Fruit fly (Drosophila melanogaster): ENCODE data around the gene LysX.
A peak's percentile ranks its signal among the peaks of the same experiment; 100 is the strongest.

The LysX gene

dm6 chr3L:1204674-1205547 lies 9.8 kb upstream of the LysX start, which contains the start of gene CG9119 (continued):
- TF ChIP-seq al (GFP tag; IDR thresholded peaks at IDR 0.05) (no peak; the same call in 1 of the 2 replicates), gce (GFP tag; IDR thresholded peaks at IDR 0.05) (no peak), stwl (tag; optimal IDR thresholded peaks at IDR 0.05) (no peak), Hmx (GFP tag; optimal IDR thresholded peaks at IDR 0.05) (peak; percentile 15), sima (GFP tag; optimal IDR thresholded peaks at IDR 0.05) (no peak), odd (GFP tag; optimal IDR thresholded peaks at IDR 0.05) (peak; percentile 67), schlank (tag; optimal IDR thresholded peaks at IDR 0.05) (peak; percentile 60), kni (GFP tag; optimal IDR thresholded peaks at IDR 0.05) (peak; percentile 49), CG3847 (GFP tag; IDR thresholded peaks at IDR 0.05) (peak; percentile 52; the same call in 1 of the 2 replicates), kah (GFP tag; optimal IDR thresholded peaks at IDR 0.05) (no peak), Optix (GFP tag; IDR thresholded peaks at IDR 0.05) (peak; percentile 52; the same call in 1 of the 3 replicates), jing (GFP tag; optimal IDR thresholded peaks at IDR 0.05) (peak; percentile 9), Hr51 (GFP tag; optimal IDR thresholded peaks at IDR 0.05) (peak; percentile 37 to 67), chm (GFP tag; IDR thresholded peaks at IDR 0.05) (peak; percentile 13; the same call in 1 of the 2 replicates), CG15696 (tag; optimal IDR thresholded peaks at IDR 0.05) (peak; percentile 12), lab (GFP tag; optimal IDR thresholded peaks at IDR 0.05) (peak; percentile 70), CG17612 (GFP tag; IDR thresholded peaks at IDR 0.05) (no peak), dmrt99B (tag; optimal IDR thresholded peaks at IDR 0.05) (peak; percentile 75), CG1024 (GFP tag; IDR thresholded peaks at IDR 0.05) (no peak), D19B (GFP tag; optimal IDR thresholded peaks at IDR 0.05) (peak; percentile 69), Dp (GFP tag; optimal IDR thresholded peaks at IDR 0.05) (no peak), CG9932 (GFP tag; IDR thresholded peaks at IDR 0.05) (peak; percentile 56; the same call in 1 of the 2 replicates), tx (GFP tag; optimal IDR thresholded peaks at IDR 0.05) (peak; percentile 49), unc-4 (GFP tag; IDR thresholded peaks at IDR 0.05; ENCODE audit: partially characterized antibody) (no peak), CG7556 (GFP tag; optimal IDR thresholded peaks at IDR 0.05) (peak; percentile 78), rib (GFP tag; IDR thresholded peaks at IDR 0.05) (0 out of 2 replicates have a peak, but pooled peaks have one; percentile 19), Dref (GFP tag; IDR thresholded peaks at IDR 0.05) (no peak), CG12942 (GFP tag; optimal IDR thresholded peaks at IDR 0.05) (peak; percentile 39), CG12769 (tag; optimal IDR thresholded peaks at IDR 0.05) (peak; percentile 63), CG9727 (GFP tag; optimal IDR thresholded peaks at IDR 0.05) (peak; percentile 69), sc (optimal IDR thresholded peaks at IDR 0.05) (no peak), sc (GFP tag; optimal IDR thresholded peaks at IDR 0.05) (peak; percentile 32), CG32767 (GFP tag; IDR thresholded peaks at IDR 0.05) (peak; percentile 45; the same call in 1 of the 2 replicates), CG14710 (tag; optimal IDR thresholded peaks at IDR 0.05) (peak; percentile 66), CG33557 (GFP tag; optimal IDR thresholded peaks at IDR 0.05) (peak; percentile 75), da (GFP tag; optimal IDR thresholded peaks at IDR 0.05) (peak; percentile 23), aop (GFP tag; IDR thresholded peaks at IDR 0.05) (no peak), sens (GFP tag) (peak; percentile 90), CG18476 (GFP tag; optimal IDR thresholded peaks at IDR 0.05) (peak; percentile 32), zen (tag; optimal IDR thresholded peaks at IDR 0.05) (no peak), Hand (GFP tag; optimal IDR thresholded peaks at IDR 0.05) (peak; percentile 75), gsb-n (tag; optimal IDR thresholded peaks at IDR 0.05) (peak; percentile 66), CG6254 (GFP tag; optimal IDR thresholded peaks at IDR 0.05) (peak; percentile 88), croc (GFP tag; conservative IDR thresholded peaks at IDR 0.05) (no peak; the same call in 2 of the 3 replicates), pzg (GFP tag; optimal IDR thresholded peaks at IDR 0.05) (no peak), zfh2 (GFP tag; optimal IDR thresholded peaks at IDR 0.05) (peak; percentile 66), dysf (GFP tag; IDR thresholded peaks at IDR 0.05) (peak; percentile 70), CG10147 (GFP tag; optimal IDR thresholded peaks at IDR 0.05) (peak; percentile 68)
